Worm (Caenorhabditis elegans) whole organism, L4 larva: ENCODE data around the gene ceh-1.

ENCODE experiments used
- F49E8.2 ChIP-seq: sonication (generic microtip); optimal IDR thresholded peaks from 2 replicates; lab custom pipeline; 2016; ENCODE audit warnings: missing compliant biosample characterization, mild to moderate bottlenecking, missing genetic modification characterization, borderline replicate concordance
- T26A8.4 ChIP-seq: fragments of 200-800 bp; sonication (Bioruptor generic); IDR thresholded peaks from 2 replicates; pipeline ENCODE4 v1.3.6; 2022; ENCODE audit warnings: missing genetic modification characterization, missing compliant biosample characterization
- Y105C5A.15 ChIP-seq: fragments of 200-800 bp; sonication (Bioruptor generic); IDR thresholded peaks from 2 replicates; pipeline ENCODE4 v1.3.6; 2022; ENCODE audit warnings: missing genetic modification characterization, missing compliant biosample characterization
- ZK546.5 ChIP-seq, 2 experiments: sonication (generic microtip); optimal IDR thresholded peaks; 2 replicates each; lab custom pipeline; 2017; ENCODE audit warnings: missing biosample characterization in 2 of 2, missing genetic modification characterization in 2 of 2
- aha-1 ChIP-seq: fragments of 150-350 bp; peaks from one replicate; lab custom pipeline; 2014; ENCODE audit warnings: missing biosample characterization, missing genetic modification characterization
- ama-1 ChIP-seq: fragments of 150-350 bp; optimal IDR thresholded peaks from 2 replicates; lab custom pipeline; 2014; ENCODE audit warnings: inconsistent platforms, mixed read lengths
- attf-4 ChIP-seq: sonication (generic microtip); optimal IDR thresholded peaks from 3 replicates; lab custom pipeline; 2017; ENCODE audit warnings: missing biosample characterization, missing genetic modification characterization
- ceh-32 ChIP-seq: sonication (generic microtip); optimal IDR thresholded peaks from 2 replicates; lab custom pipeline; 2016; ENCODE audit warnings: mild to moderate bottlenecking, missing genetic modification characterization, missing compliant biosample characterization; ENCODE audit not compliant: poor library complexity
- ceh-82 ChIP-seq: sonication (generic microtip); optimal IDR thresholded peaks from 2 replicates; lab custom pipeline; 2017; ENCODE audit warnings: missing biosample characterization, missing genetic modification characterization
- cey-2 ChIP-seq: sonication (generic microtip); optimal IDR thresholded peaks from 3 replicates; lab custom pipeline; 2017; ENCODE audit warnings: missing genetic modification characterization, mild to moderate bottlenecking, missing compliant biosample characterization, antibody characterized with exemption, borderline replicate concordance; ENCODE audit not compliant: insufficient read depth
- daf-12 ChIP-seq: fragments of 150-350 bp; optimal IDR thresholded peaks from 2 replicates; lab custom pipeline; 2014; ENCODE audit warnings: missing biosample characterization, missing genetic modification reagents, missing genetic modification characterization
- daf-16 ChIP-seq, 3 experiments: sonication (generic microtip); optimal IDR thresholded peaks; 2 replicates each; lab custom pipeline; 2016 to 2017; ENCODE audit warnings: missing genetic modification characterization in 3 of 3, missing genetic modification reagents in 3 of 3, mild to moderate bottlenecking in 2 of 3, missing compliant biosample characterization in 2 of 3, missing biosample characterization in 1 of 3, moderate library complexity in 1 of 3
- daf-19 ChIP-seq: fragments of 200-800 bp; sonication (Bioruptor generic); conservative IDR thresholded peaks from 2 replicates; pipeline ENCODE4 v1.3.6; 2022; ENCODE audit warnings: missing genetic modification characterization, missing compliant biosample characterization
- dmd-6 ChIP-seq: fragments of 200-800 bp; sonication (Bioruptor generic); IDR thresholded peaks from 2 replicates; pipeline ENCODE4 v1.3.6; 2022; ENCODE audit warnings: missing genetic modification reagents, missing genetic modification characterization, missing compliant biosample characterization
- dpl-1 ChIP-seq: fragments of 150-350 bp; optimal IDR thresholded peaks from 2 replicates; lab custom pipeline; 2014; ENCODE audit warnings: missing biosample characterization, missing genetic modification reagents, missing genetic modification characterization
- dve-1 ChIP-seq: sonication (generic microtip); optimal IDR thresholded peaks from 2 replicates; lab custom pipeline; 2017; ENCODE audit warnings: antibody characterized with exemption, mild to moderate bottlenecking, missing genetic modification characterization, missing compliant biosample characterization; ENCODE audit not compliant: insufficient read depth
- egl-27 ChIP-seq: sonication (generic microtip); optimal IDR thresholded peaks from 3 replicates; lab custom pipeline; 2017; ENCODE audit warnings: missing biosample characterization, missing genetic modification reagents, missing genetic modification characterization
- hif-1 ChIP-seq, 2 experiments: sonication (generic microtip); optimal IDR thresholded peaks; 2 replicates each; lab custom pipeline; 2016 to 2017; ENCODE audit warnings: missing compliant biosample characterization in 2 of 2, missing genetic modification characterization in 2 of 2, missing genetic modification reagents in 2 of 2, missing genotype in 2 of 2, mild to moderate bottlenecking in 1 of 2
- hlh-11 ChIP-seq: fragments of 200-800 bp; sonication (Bioruptor generic); optimal IDR thresholded peaks from 2 replicates; lab custom pipeline; 2018; ENCODE audit warnings: mild to moderate bottlenecking, missing genetic modification characterization, missing compliant biosample characterization
- hlh-30 ChIP-seq: sonication (generic microtip); optimal IDR thresholded peaks from 2 replicates; lab custom pipeline; 2017; ENCODE audit warnings: antibody characterized with exemption, mild to moderate bottlenecking, missing genetic modification characterization, missing compliant biosample characterization; ENCODE audit not compliant: insufficient read depth
- lin-13 ChIP-seq: fragments of 150-350 bp; optimal IDR thresholded peaks from 2 replicates; lab custom pipeline; 2014; ENCODE audit warnings: missing biosample characterization, missing genetic modification reagents, missing genetic modification characterization
- lin-29 ChIP-seq: fragments of 200-800 bp; sonication (Bioruptor generic); IDR thresholded peaks from 2 replicates; pipeline ENCODE4 v1.3.6; 2022; ENCODE audit warnings: missing genetic modification reagents, missing genetic modification characterization, missing compliant biosample characterization
- lir-3 ChIP-seq: sonication (generic microtip); optimal IDR thresholded peaks from 2 replicates; lab custom pipeline; 2016; ENCODE audit warnings: mild to moderate bottlenecking, missing genetic modification characterization, missing compliant biosample characterization
- mdt-29 ChIP-seq: fragments of 200-800 bp; sonication (Bioruptor generic); IDR thresholded peaks from 2 replicates; pipeline ENCODE4 v1.3.6; 2022; ENCODE audit warnings: missing genetic modification reagents, missing genetic modification characterization, missing compliant biosample characterization
- mes-2 ChIP-seq: sonication (generic microtip); optimal IDR thresholded peaks from 2 replicates; lab custom pipeline; 2016; ENCODE audit warnings: missing genotype, mild to moderate bottlenecking, missing genetic modification characterization, missing compliant biosample characterization; ENCODE audit not compliant: poor library complexity, severe bottlenecking
- mxl-3 ChIP-seq: fragments of 200-800 bp; sonication (Bioruptor generic); optimal IDR thresholded peaks from 2 replicates; lab custom pipeline; 2018; ENCODE audit warnings: mild to moderate bottlenecking, missing genetic modification characterization, missing compliant biosample characterization
- nhr-111 ChIP-seq: fragments of 200-800 bp; sonication (Bioruptor generic); optimal IDR thresholded peaks from 2 replicates; lab custom pipeline; 2018; ENCODE audit warnings: mild to moderate bottlenecking, missing genetic modification characterization, missing compliant biosample characterization
- nhr-237 ChIP-seq: sonication (generic microtip); optimal IDR thresholded peaks from 2 replicates; lab custom pipeline; 2017; ENCODE audit warnings: missing biosample characterization, missing genetic modification characterization
- nhr-25 ChIP-seq: sonication (generic microtip); optimal IDR thresholded peaks from 2 replicates; lab custom pipeline; 2017; ENCODE audit warnings: missing genetic modification characterization, mild to moderate bottlenecking, missing compliant biosample characterization, antibody characterized with exemption, moderate library complexity, borderline replicate concordance; ENCODE audit not compliant: insufficient read depth
- nhr-28 ChIP-seq: fragments of 150-350 bp; optimal IDR thresholded peaks from 2 replicates; lab custom pipeline; 2014; ENCODE audit warnings: missing biosample characterization, missing genetic modification characterization
- nhr-41 ChIP-seq: fragments of 200-800 bp; sonication (Bioruptor generic); IDR thresholded peaks from 2 replicates; pipeline ENCODE4 v1.3.6; 2022; ENCODE audit warnings: missing genetic modification reagents, missing genetic modification characterization, missing compliant biosample characterization
- nhr-42 ChIP-seq: fragments of 200-800 bp; sonication (Bioruptor generic); IDR thresholded peaks from 2 replicates; pipeline ENCODE4 v1.3.6; 2022; ENCODE audit warnings: missing genetic modification characterization, missing compliant biosample characterization
- nhr-48 ChIP-seq: sonication (generic microtip); optimal IDR thresholded peaks from 2 replicates; lab custom pipeline; 2016; ENCODE audit warnings: mild to moderate bottlenecking, missing genetic modification characterization, missing compliant biosample characterization
- php-3 ChIP-seq: fragments of 200-800 bp; sonication (Bioruptor generic); IDR thresholded peaks from 2 replicates; pipeline ENCODE4 v1.3.6; 2022; ENCODE audit warnings: missing genetic modification reagents, missing genetic modification characterization, missing compliant biosample characterization
- pqm-1 ChIP-seq: sonication (generic microtip); optimal IDR thresholded peaks from 2 replicates; lab custom pipeline; 2017; ENCODE audit warnings: missing biosample characterization, missing genetic modification characterization
- spr-1 ChIP-seq: sonication (generic microtip); optimal IDR thresholded peaks from 2 replicates; lab custom pipeline; 2016; ENCODE audit warnings: mild to moderate bottlenecking, missing genetic modification characterization, missing compliant biosample characterization
- tra-1 ChIP-seq: fragments of 200-800 bp; sonication (Bioruptor generic); IDR thresholded peaks from 2 replicates; pipeline ENCODE4 v1.3.6; 2022; ENCODE audit warnings: missing genetic modification reagents, missing genetic modification characterization, missing compliant biosample characterization
- unc-62 ChIP-seq, 3 experiments: fragments of 150-350 bp in 1 of 3; sonication (generic microtip); optimal IDR thresholded peaks in 2 of 3; peaks in 1 of 3; 1 replicate in 1 of 3; 2 replicates in 2 of 3; lab custom pipeline; 2014 to 2017; ENCODE audit warnings: missing biosample characterization in 3 of 3, missing genetic modification characterization in 3 of 3, missing genetic modification reagents in 3 of 3, missing genotype in 1 of 3
- zfp-2 ChIP-seq: sonication (generic microtip); optimal IDR thresholded peaks from 2 replicates; lab custom pipeline; 2016; ENCODE audit warnings: mild to moderate bottlenecking, missing genetic modification characterization, missing compliant biosample characterization
- zfp-3 ChIP-seq: fragments of 200-800 bp; sonication (Bioruptor generic); conservative IDR thresholded peaks from 2 replicates; pipeline ENCODE4 v1.3.6; 2022; ENCODE audit warnings: missing genetic modification reagents, missing genetic modification characterization, missing compliant biosample characterization
- zip-2 ChIP-seq: fragments of 150-350 bp; optimal IDR thresholded peaks from 2 replicates; lab custom pipeline; 2014; ENCODE audit warnings: missing biosample characterization, missing genetic modification characterization

ceh-1 gene

ce11 chrX:4673165-4673756 is 19.3 kb upstream of the ceh-1 start, which contains the start of gene tmem-135:
Gene tmem-135, plus strand, starts transcription at chrX:4673706.
- TF ChIP-seq hlh-11 (tag; lab: Kevin White, UChicago) (peak; percentile 25), zfp-2 (no peak), php-3 (0 out of 2 replicates have a peak, but pooled peaks have one; percentile 9), pqm-1 (tag; lab: Kevin White, UChicago) (peak; percentile 0), hif-1 (tag; optimal IDR thresholded peaks at IDR 0.05; lab: Kevin White, UChicago) (no peak), zip-2 (tag; lab: Kevin White, UChicago) (no peak), ceh-32 (no peak), mdt-29 (no peak), unc-62 (GFP tag; optimal IDR thresholded peaks at IDR 0.05 in 1 of 2; lab: Kevin White, UChicago) (no peak), unc-62 (tag; optimal IDR thresholded peaks at IDR 0.05; lab: Kevin White, UChicago) (no peak), nhr-28 (tag; lab: Kevin White, UChicago) (peak; percentile 59), daf-16 (GFP tag; optimal IDR thresholded peaks at IDR 0.05; lab: Kevin White, UChicago) (no peak), daf-16 (tag; optimal IDR thresholded peaks at IDR 0.05; lab: Kevin White, UChicago) (peak; percentile 24), F49E8.2 (tag; lab: Kevin White, UChicago) (no peak), zfp-3 (no peak), nhr-42 (no peak), nhr-48 (tag; lab: Kevin White, UChicago) (no peak), lir-3 (tag; lab: Kevin White, UChicago) (no peak), mxl-3 (no peak), daf-12 (tag; lab: Kevin White, UChicago) (no peak), attf-4 (no peak), nhr-111 (GFP tag; lab: Kevin White, UChicago) (no peak), spr-1 (tag; lab: Kevin White, UChicago) (no peak), hlh-30 (peak; percentile 27)
- TF ChIP-seq, all 104 proteins: peak for 6

ce11 chrX:4671837-4672236 is 17.9 kb upstream of the ceh-1 start:
- TF ChIP-seq dve-1 = peak; percentile 53
- TF ChIP-seq nhr-25 (tag; lab: Kevin White, UChicago) = no peak
- TF ChIP-seq lin-29 = no peak
- TF ChIP-seq aha-1 (tag; lab: Kevin White, UChicago) = no peak
- peak; percentile 86 for TF ChIP-seq dmd-6
- peak; percentile 32 for TF ChIP-seq hlh-11 (tag; lab: Kevin White, UChicago)
- 0 out of 2 replicates have a peak, but pooled peaks have one; percentile 36 for TF ChIP-seq tra-1 (GFP tag; lab: Robert Waterston, UW)
- no peak for TF ChIP-seq daf-16 (GFP tag; optimal IDR thresholded peaks at IDR 0.05; lab: Kevin White, UChicago)
- peak; percentile 47 for TF ChIP-seq daf-16 (tag; optimal IDR thresholded peaks at IDR 0.05; lab: Kevin White, UChicago)

ce11 chrX:4667788-4668187 is 13.8 kb upstream of the ceh-1 start, which contains the start of gene mfsd-12:
Gene mfsd-12, plus strand, starts transcription at chrX:4668088.
- TF ChIP-seq mes-2 (tag; lab: Kevin White, UChicago) = peak; percentile 21
- no peak for TF ChIP-seq ceh-82 (tag; lab: Kevin White, UChicago)

ce11 chrX:4664649-4665048 is 10.7 kb upstream of the ceh-1 start:
- TF ChIP-seq lin-13 = no peak
- TF ChIP-seq F49E8.2 (tag; lab: Kevin White, UChicago) = no peak
- peak; percentile 50 for TF ChIP-seq nhr-48 (tag; lab: Kevin White, UChicago)
- no peak for TF ChIP-seq nhr-237 (tag; lab: Kevin White, UChicago)
- TF ChIP-seq nhr-28 (tag; lab: Kevin White, UChicago) = peak; percentile 41
- no peak for TF ChIP-seq zfp-3
- TF ChIP-seq spr-1 (tag; lab: Kevin White, UChicago) = no peak
- no peak for TF ChIP-seq T26A8.4 (GFP tag; lab: Robert Waterston, UW)
- no peak for TF ChIP-seq mxl-3
- TF ChIP-seq daf-19 (GFP tag; lab: Robert Waterston, UW) = no peak
- no peak for TF ChIP-seq nhr-111 (GFP tag; lab: Kevin White, UChicago)
- TF ChIP-seq egl-27 (tag; lab: Kevin White, UChicago) = no peak
- TF ChIP-seq unc-62 (GFP tag; optimal IDR thresholded peaks at IDR 0.05 in 1 of 2; lab: Kevin White, UChicago) = peak in 1 of 2 experiments; percentile 77
- TF ChIP-seq unc-62 (tag; optimal IDR thresholded peaks at IDR 0.05; lab: Kevin White, UChicago) = no peak
- TF ChIP-seq pqm-1 (tag; lab: Kevin White, UChicago) = no peak
- TF ChIP-seq ama-1 (lab: Kevin White, UChicago) = no peak
- no peak for TF ChIP-seq nhr-41
- TF ChIP-seq cey-2 (tag; lab: Kevin White, UChicago) = no peak
- no peak for TF ChIP-seq dpl-1
- no peak for TF ChIP-seq ZK546.5 (tag; optimal IDR thresholded peaks at IDR 0.05; lab: Kevin White, UChicago)
- peak; percentile 13 for TF ChIP-seq hlh-11 (tag; lab: Kevin White, UChicago)
- TF ChIP-seq attf-4 = no peak
- TF ChIP-seq Y105C5A.15 (GFP tag; lab: Robert Waterston, UW) = no peak
